Worm (Caenorhabditis elegans) whole organism, L2 larva: ENCODE measurements around the gene F34D10.4.

Experiments
- dmd-4 ChIP-seq: sonication (generic microtip); optimal IDR thresholded peaks from 2 replicates; lab custom pipeline; 2017; ENCODE audit warnings: missing biosample characterization, missing genetic modification characterization
- egl-27 ChIP-seq: sonication (generic microtip); optimal IDR thresholded peaks from 3 replicates; lab custom pipeline; 2017; ENCODE audit warnings: missing biosample characterization, missing genetic modification reagents, missing genetic modification characterization
- nhr-6 ChIP-seq: fragments of 150-350 bp; optimal IDR thresholded peaks from 2 replicates; lab custom pipeline; 2014; ENCODE audit warnings: missing biosample characterization, missing genetic modification characterization
- ztf-4 ChIP-seq: fragments of 150-350 bp; optimal IDR thresholded peaks from 2 replicates; lab custom pipeline; 2014; ENCODE audit warnings: missing biosample characterization, missing genetic modification characterization

ce11 chrIII:3781827-3782226 is 45.4 kb downstream of the F34D10.4 start:
- TF ChIP-seq nhr-6 (tag; lab: Kevin White, UChicago) (no peak), egl-27 (tag; lab: Kevin White, UChicago) (no peak), dmd-4 (no peak), ztf-4 (tag; lab: Kevin White, UChicago) (peak; percentile 32)
